Fruit fly (Drosophila melanogaster) whole organism, prepupa: ENCODE results near the gene Smu1.

ENCODE experiments used
- Blimp-1 ChIP-seq: fragments of 200-800 bp; sonication (Bioruptor generic); optimal IDR thresholded peaks from 3 replicates; lab custom pipeline; 2017; ENCODE audit warnings: missing biosample characterization, missing genetic modification characterization, mild to moderate bottlenecking, moderate library complexity, missing genetic modification reagents
- CG10631 ChIP-seq: fragments of 200-800 bp; sonication (Bioruptor generic); optimal IDR thresholded peaks from 2 replicates; lab custom pipeline; 2016; ENCODE audit warnings: missing biosample characterization, missing genetic modification characterization
- CG11294 ChIP-seq: fragments of 200-800 bp; sonication (Bioruptor generic); IDR thresholded peaks from 2 replicates; pipeline ENCODE4 v1.3.6; 2022; ENCODE audit warnings: missing biosample characterization, missing genetic modification characterization
- CG11762 ChIP-seq: fragments of 200-800 bp; sonication (Bioruptor generic); optimal IDR thresholded peaks from 3 replicates; lab custom pipeline; 2016; ENCODE audit warnings: missing biosample characterization, missing genetic modification characterization; ENCODE audit not compliant: insufficient read depth
- CG1621 ChIP-seq: fragments of 200-800 bp; sonication (Bioruptor generic); optimal IDR thresholded peaks from 3 replicates; lab custom pipeline; 2018; ENCODE audit warnings: missing biosample characterization, mild to moderate bottlenecking, missing genetic modification characterization
- CG16779 ChIP-seq: fragments of 200-800 bp; sonication (Bioruptor generic); optimal IDR thresholded peaks from 3 replicates; lab custom pipeline; 2017; ENCODE audit warnings: missing biosample characterization, mild to moderate bottlenecking, missing genetic modification characterization
- CG3032 ChIP-seq: fragments of 200-800 bp; optimal IDR thresholded peaks from 2 replicates; lab custom pipeline; 2019; ENCODE audit warnings: missing biosample characterization, mild to moderate bottlenecking, missing genetic modification characterization, moderate library complexity
- CG31627 ChIP-seq: fragments of 200-800 bp; sonication (Bioruptor generic); optimal IDR thresholded peaks from 3 replicates; lab custom pipeline; 2016; ENCODE audit warnings: missing biosample characterization, missing genetic modification characterization
- CG34406 ChIP-seq: fragments of 200-800 bp; sonication (Bioruptor generic); optimal IDR thresholded peaks from 3 replicates; lab custom pipeline; 2016; ENCODE audit warnings: missing biosample characterization, missing genetic modification characterization
- CG3919 ChIP-seq: fragments of 200-800 bp; sonication (Bioruptor generic); optimal IDR thresholded peaks from 3 replicates; lab custom pipeline; 2016; ENCODE audit warnings: missing biosample characterization, missing genetic modification characterization
- CG4318 ChIP-seq: fragments of 200-800 bp; sonication (Bioruptor generic); optimal IDR thresholded peaks from 3 replicates; lab custom pipeline; 2017; ENCODE audit warnings: missing biosample characterization, mild to moderate bottlenecking, missing genetic modification characterization
- CG6163 ChIP-seq: fragments of 200-800 bp; sonication (Bioruptor generic); IDR thresholded peaks from 3 replicates; pipeline ENCODE4 v1.3.6; 2022; ENCODE audit warnings: missing biosample characterization, missing genetic modification characterization
- CG6276 ChIP-seq: fragments of 200-800 bp; sonication (Bioruptor generic); optimal IDR thresholded peaks from 2 replicates; lab custom pipeline; 2017; ENCODE audit warnings: missing biosample characterization, mild to moderate bottlenecking, missing genetic modification characterization
- CG6792 ChIP-seq: fragments of 200-800 bp; sonication (Bioruptor generic); optimal IDR thresholded peaks from 3 replicates; lab custom pipeline; 2016; ENCODE audit warnings: missing biosample characterization, missing genetic modification characterization
- CG6808 ChIP-seq: fragments of 200-800 bp; sonication (Bioruptor generic); optimal IDR thresholded peaks from 3 replicates; lab custom pipeline; 2017; ENCODE audit warnings: missing biosample characterization, missing genetic modification characterization, mild to moderate bottlenecking, moderate library complexity, missing genetic modification reagents
- CG7368 ChIP-seq: fragments of 200-800 bp; sonication (Bioruptor generic); optimal IDR thresholded peaks from 3 replicates; lab custom pipeline; 2016; ENCODE audit warnings: missing biosample characterization, missing genetic modification characterization
- CG8119 ChIP-seq: fragments of 200-800 bp; sonication (Bioruptor generic); IDR thresholded peaks from 3 replicates; pipeline ENCODE4 v1.3.6; 2022; ENCODE audit warnings: missing biosample characterization, missing genetic modification characterization
- CG8319 ChIP-seq: fragments of 200-800 bp; sonication (Bioruptor generic); optimal IDR thresholded peaks from 3 replicates; lab custom pipeline; 2016; ENCODE audit warnings: missing biosample characterization, missing genetic modification characterization
- CG8632 ChIP-seq: fragments of 200-800 bp; sonication (Bioruptor generic); optimal IDR thresholded peaks from 3 replicates; lab custom pipeline; 2016; ENCODE audit warnings: missing biosample characterization, missing genetic modification characterization
- Eip78C ChIP-seq: fragments of 200-800 bp; sonication (Bioruptor generic); peaks from one replicate; lab custom pipeline; 2016; ENCODE audit warnings: missing biosample characterization, missing genetic modification characterization
- Ets21C ChIP-seq: fragments of 200-800 bp; sonication (Bioruptor generic); optimal IDR thresholded peaks from 3 replicates; lab custom pipeline; 2016; ENCODE audit warnings: missing biosample characterization, missing genetic modification characterization
- Ets96B ChIP-seq: fragments of 200-800 bp; optimal IDR thresholded peaks from 2 replicates; lab custom pipeline; 2019; ENCODE audit warnings: missing biosample characterization, mild to moderate bottlenecking, missing genetic modification characterization, moderate library complexity
- Gug ChIP-seq: fragments of 200-800 bp; sonication (Bioruptor generic); IDR thresholded peaks from 2 replicates; pipeline ENCODE4 v1.3.6; 2022; ENCODE audit warnings: missing biosample characterization, missing genetic modification characterization
- Hr4 ChIP-seq: fragments of 200-800 bp; sonication (Bioruptor generic); optimal IDR thresholded peaks from 3 replicates; lab custom pipeline; 2016; ENCODE audit warnings: missing biosample characterization, missing genetic modification characterization
- OdsH ChIP-seq: fragments of 200-800 bp; sonication (Bioruptor generic); optimal IDR thresholded peaks from 3 replicates; lab custom pipeline; 2016; ENCODE audit warnings: missing biosample characterization, missing genetic modification characterization
- Sox102F ChIP-seq: fragments of 200-800 bp; sonication (Bioruptor generic); optimal IDR thresholded peaks from 2 replicates; lab custom pipeline; 2016; ENCODE audit warnings: missing biosample characterization, mild to moderate bottlenecking, missing genetic modification characterization
- Sox15 ChIP-seq: fragments of 200-800 bp; sonication (Bioruptor generic); optimal IDR thresholded peaks from 3 replicates; lab custom pipeline; 2016; ENCODE audit warnings: missing biosample characterization, missing genetic modification characterization
- achi ChIP-seq: fragments of 200-800 bp; sonication (Bioruptor generic); optimal IDR thresholded peaks from 3 replicates; lab custom pipeline; 2016; ENCODE audit warnings: missing biosample characterization, missing genetic modification characterization
- cyc ChIP-seq: fragments of 200-800 bp; sonication (Bioruptor generic); optimal IDR thresholded peaks from 3 replicates; lab custom pipeline; 2016; ENCODE audit warnings: missing biosample characterization, missing genetic modification characterization
- dac ChIP-seq: fragments of 200-800 bp; sonication (Bioruptor generic); optimal IDR thresholded peaks from 2 replicates; lab custom pipeline; 2017; ENCODE audit warnings: missing biosample characterization, mild to moderate bottlenecking, missing genetic modification characterization
- dsx ChIP-seq: fragments of 200-800 bp; optimal IDR thresholded peaks from 3 replicates; lab custom pipeline; 2019; ENCODE audit warnings: missing biosample characterization, mild to moderate bottlenecking, missing genetic modification characterization, moderate library complexity; ENCODE audit not compliant: poor library complexity, severe bottlenecking
- eg ChIP-seq: fragments of 200-800 bp; sonication (Bioruptor generic); IDR thresholded peaks from 3 replicates; pipeline ENCODE4 v1.3.6; 2022; ENCODE audit warnings: missing biosample characterization, missing genetic modification characterization
- esn ChIP-seq: fragments of 200-800 bp; sonication (Bioruptor generic); optimal IDR thresholded peaks from 2 replicates; lab custom pipeline; 2016; ENCODE audit warnings: missing biosample characterization, mild to moderate bottlenecking, missing genetic modification characterization, moderate library complexity
- fd59A ChIP-seq: fragments of 200-800 bp; sonication (Bioruptor generic); optimal IDR thresholded peaks from 2 replicates; lab custom pipeline; 2017; ENCODE audit warnings: missing biosample characterization, mild to moderate bottlenecking, missing genetic modification characterization, missing genetic modification reagents
- fkh ChIP-seq: fragments of 200-800 bp; sonication (Bioruptor generic); optimal IDR thresholded peaks from 3 replicates; lab custom pipeline; 2017; ENCODE audit warnings: missing biosample characterization, mild to moderate bottlenecking, missing genetic modification characterization, moderate library complexity
- pdm3 ChIP-seq: fragments of 200-800 bp; sonication (Bioruptor generic); optimal IDR thresholded peaks from 3 replicates; lab custom pipeline; 2016; ENCODE audit warnings: missing biosample characterization, missing genetic modification characterization
- ss ChIP-seq, 2 experiments: fragments of 200-800 bp; sonication (Bioruptor generic); optimal IDR thresholded peaks; 2 replicates in 1 of 2; 3 replicates in 1 of 2; lab custom pipeline; 2017 to 2018; ENCODE audit warnings: mild to moderate bottlenecking in 2 of 2, missing biosample characterization in 2 of 2, missing genetic modification characterization in 2 of 2, moderate library complexity in 1 of 2
- svp ChIP-seq: fragments of 200-800 bp; sonication (Bioruptor generic); peaks from one replicate; lab custom pipeline; 2016; ENCODE audit warnings: missing biosample characterization, missing genetic modification characterization
- vri ChIP-seq: fragments of 200-800 bp; sonication (Bioruptor generic); optimal IDR thresholded peaks from 3 replicates; lab custom pipeline; 2016; ENCODE audit warnings: missing biosample characterization, mild to moderate bottlenecking, missing genetic modification characterization

The Smu1 gene

DNA sequence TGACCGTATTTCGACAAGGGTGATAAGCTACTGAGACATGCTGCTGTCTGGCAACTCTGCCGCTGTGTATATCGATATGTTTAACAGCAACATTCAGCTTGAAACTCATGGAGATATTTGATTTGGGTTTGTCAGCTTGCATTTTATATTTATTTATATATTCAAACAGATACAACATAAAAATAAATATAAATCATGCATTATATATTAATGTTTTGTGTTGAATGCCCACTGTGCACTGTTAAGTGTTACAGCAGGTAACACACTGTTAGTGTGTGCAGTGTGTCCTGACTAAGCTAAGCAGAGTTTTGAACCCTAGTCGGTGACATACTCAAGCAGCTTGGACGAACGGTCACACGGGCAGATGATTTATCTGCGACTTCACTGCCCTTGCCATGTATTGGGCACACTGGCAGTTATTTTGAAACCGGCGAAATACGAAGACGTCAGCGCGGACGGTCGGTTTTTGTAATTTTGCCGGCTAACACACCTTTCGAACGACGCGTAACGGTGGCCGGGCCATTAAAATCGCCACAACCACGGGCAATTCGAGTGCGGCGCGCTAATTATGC lies 2.6 kb upstream of the Smu1 start, which contains the start of the genes snRNP-U1-C and gukh (continued):
- TF ChIP-seq CG6808 (GFP tag; lab: Kevin White, UChicago) (no peak), fkh (GFP tag; lab: Kevin White, UChicago) (peak; percentile 90), Sox15 (GFP tag; lab: Kevin White, UChicago) (peak; percentile 66), CG10631 (GFP tag; lab: Kevin White, UChicago) (peak; percentile 76), Blimp-1 (GFP tag; lab: Kevin White, UChicago) (no peak), ss (GFP tag; optimal IDR thresholded peaks at IDR 0.05; lab: Kevin White, UChicago) (peak in 1 of 2 experiments; percentile 56), OdsH (GFP tag; lab: Kevin White, UChicago) (peak; percentile 84), Eip78C (peak; percentile 79), achi (peak; percentile 76), CG6792 (GFP tag; lab: Kevin White, UChicago) (peak; percentile 59), svp (GFP tag; lab: Kevin White, UChicago) (peak; percentile 73), CG8632 (GFP tag; lab: Kevin White, UChicago) (peak; percentile 71), eg (GFP tag; lab: Robert Waterston, UW) (peak; percentile 90), pdm3 (GFP tag; lab: Kevin White, UChicago) (peak; percentile 72), Sox102F (GFP tag; lab: Kevin White, UChicago) (peak; percentile 78), CG8119 (GFP tag; lab: Robert Waterston, UW) (peak; percentile 76), CG16779 (no peak), Ets21C (GFP tag; lab: Kevin White, UChicago) (peak; percentile 46), CG6276 (no peak), CG1621 (tag; lab: Kevin White, UChicago) (no peak), cyc (GFP tag; lab: Kevin White, UChicago) (peak; percentile 44), CG31627 (GFP tag; lab: Kevin White, UChicago) (peak; percentile 66), CG34406 (GFP tag; lab: Kevin White, UChicago) (peak; percentile 83)

- TF ChIP-seq achi (no peak), CG3032 (tag; lab: Kevin White, UChicago) (no peak), CG3919 (GFP tag; lab: Kevin White, UChicago) (no peak), CG16779 (no peak), esn (no peak), dac (GFP tag; lab: Kevin White, UChicago) (no peak), dsx (no peak), CG8119 (GFP tag; lab: Robert Waterston, UW) (no peak), Ets96B (tag; lab: Kevin White, UChicago) (no peak), CG7368 (no peak), CG8319 (GFP tag; lab: Kevin White, UChicago) (no peak)
These were observed 2.4 kb downstream of the Smu1 start, which contains the start of gene euc for dm6 chr3R:18978709-18979108. TSS of gene euc (minus strand) at chr3R:18978809.

- TF ChIP-seq svp (GFP tag; lab: Kevin White, UChicago) (peak; percentile 22), CG6808 (GFP tag; lab: Kevin White, UChicago) (no peak)
These were observed 16.3 kb downstream of the Smu1 start for dm6 chr3R:18964819-18965218.

- TF ChIP-seq Ets96B (tag; lab: Kevin White, UChicago): no peak
- TF ChIP-seq pdm3 (GFP tag; lab: Kevin White, UChicago): no peak
- no peak for TF ChIP-seq eg (GFP tag; lab: Robert Waterston, UW)
- TF ChIP-seq CG31627 (GFP tag; lab: Kevin White, UChicago): no peak
- TF ChIP-seq CG6792 (GFP tag; lab: Kevin White, UChicago): no peak
- no peak for TF ChIP-seq fd59A
- TF ChIP-seq CG6276: no peak
- no peak for TF ChIP-seq Hr4 (GFP tag; lab: Kevin White, UChicago)
- TF ChIP-seq CG4318 (GFP tag; lab: Kevin White, UChicago): no peak
- no peak for TF ChIP-seq CG3032 (tag; lab: Kevin White, UChicago)
- TF ChIP-seq Gug (GFP tag; lab: Robert Waterston, UW): no peak
- TF ChIP-seq CG11294 (GFP tag; lab: Robert Waterston, UW): no peak
- TF ChIP-seq OdsH (GFP tag; lab: Kevin White, UChicago): no peak
- no peak for TF ChIP-seq esn
- TF ChIP-seq CG6163 (GFP tag; lab: Robert Waterston, UW): no peak
- TF ChIP-seq CG10631 (GFP tag; lab: Kevin White, UChicago): no peak
- TF ChIP-seq vri (GFP tag; lab: Kevin White, UChicago): no peak
- no peak for TF ChIP-seq CG11762 (GFP tag; lab: Kevin White, UChicago)
These were observed 31.2 kb downstream of the Smu1 start, which contains the start of gene CG43732 for dm6 chr3R:18949896-18950295. TSS of gene CG43732 (plus strand) at chr3R:18950196.
